Fruit fly (Drosophila melanogaster): ENCODE data around the gene csw.

csw gene

dm6 chrX:2061119-2061518, 32.9 kb upstream of the csw start (continued):
- TF ChIP-seq C15 (GFP tag; IDR thresholded peaks at IDR 0.05) (no peak), D19B (GFP tag; optimal IDR thresholded peaks at IDR 0.05) (no peak), CG7271 (tag; optimal IDR thresholded peaks at IDR 0.05) (peak; percentile 0), CG15696 (tag; optimal IDR thresholded peaks at IDR 0.05) (peak; percentile 20), Dip3 (GFP tag; optimal IDR thresholded peaks at IDR 0.05) (no peak), sens-2 (GFP tag; IDR thresholded peaks at IDR 0.05) (no peak), lab (GFP tag; optimal IDR thresholded peaks at IDR 0.05) (peak; percentile 35), Camta (GFP tag; optimal IDR thresholded peaks at IDR 0.05) (no peak), Six4 (GFP tag; optimal IDR thresholded peaks at IDR 0.05) (peak; percentile 2), amos (GFP tag; IDR thresholded peaks at IDR 0.05; ENCODE audit: partially characterized antibody) (no peak), ATbp (GFP tag; optimal IDR thresholded peaks at IDR 0.05) (peak; percentile 44), nerfin-2 (GFP tag; IDR thresholded peaks at IDR 0.05; ENCODE audit: partially characterized antibody) (no peak), gem (tag; optimal IDR thresholded peaks at IDR 0.05) (no peak), B-H2 (GFP tag; optimal IDR thresholded peaks at IDR 0.05) (no peak), CG17186 (GFP tag; optimal IDR thresholded peaks at IDR 0.05) (no peak), CG17829 (tag; optimal IDR thresholded peaks at IDR 0.05) (peak; percentile 34), CG33557 (GFP tag; optimal IDR thresholded peaks at IDR 0.05) (peak; percentile 60), HmgD (GFP tag; optimal IDR thresholded peaks at IDR 0.05) (no peak), CG18764 (GFP tag; optimal IDR thresholded peaks at IDR 0.05) (no peak), CG15269 (tag; optimal IDR thresholded peaks at IDR 0.05) (peak; percentile 50), Hr39 (optimal IDR thresholded peaks at IDR 0.05) (no peak), wek (GFP tag; optimal IDR thresholded peaks at IDR 0.05) (peak; percentile 50), CG32767 (GFP tag; IDR thresholded peaks at IDR 0.05) (no peak), CoRest (tag; optimal IDR thresholded peaks at IDR 0.05) (peak; percentile 65), CG31365 (tag; optimal IDR thresholded peaks at IDR 0.05) (no peak), CG11247 (GFP tag; IDR thresholded peaks at IDR 0.05) (no peak), CG9932 (GFP tag; IDR thresholded peaks at IDR 0.05) (no peak), Dref (GFP tag; IDR thresholded peaks at IDR 0.05) (no peak), CG9437 (GFP tag; optimal IDR thresholded peaks at IDR 0.05) (peak; percentile 41), Ada2b (GFP tag; IDR thresholded peaks at IDR 0.05) (no peak), Elba2 (GFP tag; optimal IDR thresholded peaks at IDR 0.05) (no peak), tll (GFP tag; optimal IDR thresholded peaks at IDR 0.05) (no peak), CG9797 (GFP tag; optimal IDR thresholded peaks at IDR 0.05) (no peak), trh (GFP tag; optimal IDR thresholded peaks at IDR 0.05) (no peak), Dip2 (GFP tag; IDR thresholded peaks at IDR 0.05) (no peak), grau (tag; optimal IDR thresholded peaks at IDR 0.05) (peak; percentile 42), Drgx (GFP tag; IDR thresholded peaks at IDR 0.05) (peak; percentile 8; the same call in 1 of the 2 replicates), bigmax (GFP tag; optimal IDR thresholded peaks at IDR 0.05) (no peak), Rfx (GFP tag; IDR thresholded peaks at IDR 0.05) (peak; percentile 32; the same call in 1 of the 2 replicates), run (tag; optimal IDR thresholded peaks at IDR 0.05) (no peak), gcm (GFP tag; optimal IDR thresholded peaks at IDR 0.05) (peak; percentile 38), CG14050 (GFP tag; IDR thresholded peaks at IDR 0.05) (no peak), CG12391 (tag; optimal IDR thresholded peaks at IDR 0.05) (peak; percentile 52), psq (GFP tag; optimal IDR thresholded peaks at IDR 0.05) (no peak), CG10462 (GFP tag; optimal IDR thresholded peaks at IDR 0.05) (no peak), GATAe (GFP tag; conservative IDR thresholded peaks at IDR 0.05) (no peak), CG2202 (tag; optimal IDR thresholded peaks at IDR 0.05) (peak; percentile 19), CG14014 (GFP tag; IDR thresholded peaks at IDR 0.05) (no peak), onecut (GFP tag; IDR thresholded peaks at IDR 0.05) (peak; percentile 99), cg (GFP tag; optimal IDR thresholded peaks at IDR 0.05) (peak; percentile 79), crol (GFP tag; IDR thresholded peaks at IDR 0.05) (no peak), CG13894 (tag; optimal IDR thresholded peaks at IDR 0.05) (no peak)

Data from whole organism, embryonic.